Fruit fly (Drosophila melanogaster) whole organism, wandering third instar larva: ENCODE measurements around the gene GstD9.

Source experiments
- Abd-B ChIP-seq: fragments of >200 bp; optimal IDR thresholded peaks from 2 replicates; lab custom pipeline; 2017; ENCODE audit warnings: missing biosample characterization, missing genetic modification characterization
- CG32264 ChIP-seq: fragments of 200-800 bp; sonication (Bioruptor generic); optimal IDR thresholded peaks from 2 replicates; lab custom pipeline; 2016; ENCODE audit warnings: missing biosample characterization, missing genetic modification characterization
- CG9705 ChIP-seq: fragments of 200-800 bp; sonication (Bioruptor generic); optimal IDR thresholded peaks from 2 replicates; lab custom pipeline; 2018; ENCODE audit warnings: missing biosample characterization, mild to moderate bottlenecking, missing genetic modification characterization
- Dif ChIP-seq: fragments of 200-275, 200-300 bp; sonication (Bioruptor generic); optimal IDR thresholded peaks from 2 replicates; lab custom pipeline; 2018; ENCODE audit warnings: missing biosample characterization, missing genetic modification characterization; ENCODE audit not compliant: partially characterized antibody
- GATAd ChIP-seq: sonication (Bioruptor generic); optimal IDR thresholded peaks from 2 replicates; lab custom pipeline; 2016; ENCODE audit warnings: missing biosample characterization, missing genetic modification characterization
- HLH106 ChIP-seq: fragments of 200-800 bp; optimal IDR thresholded peaks from 3 replicates; lab custom pipeline; 2019; ENCODE audit warnings: missing biosample characterization, mild to moderate bottlenecking, missing genetic modification characterization, moderate library complexity
- Hnf4 ChIP-seq: fragments of 200-800 bp; sonication (Bioruptor generic); optimal IDR thresholded peaks from 2 replicates; lab custom pipeline; 2016; ENCODE audit warnings: missing biosample characterization, mild to moderate bottlenecking, missing genetic modification characterization
- Hr78 ChIP-seq: fragments of >200 bp; optimal IDR thresholded peaks from 2 replicates; lab custom pipeline; 2017; ENCODE audit warnings: missing biosample characterization, missing genetic modification characterization
- Hr83 ChIP-seq: fragments of 200-300 bp; sonication (Bioruptor generic); optimal IDR thresholded peaks from 2 replicates; lab custom pipeline; 2016; ENCODE audit warnings: missing biosample characterization, mild to moderate bottlenecking, missing genetic modification characterization, moderate library complexity; ENCODE audit not compliant: poor library complexity, severe bottlenecking
- Mio ChIP-seq: sonication (Bioruptor generic); optimal IDR thresholded peaks from 2 replicates; lab custom pipeline; 2016; ENCODE audit warnings: missing biosample characterization, missing genetic modification characterization
- Myc ChIP-seq: fragments of >200 bp; optimal IDR thresholded peaks from 2 replicates; lab custom pipeline; 2017
- N ChIP-seq: fragments of >200 bp; optimal IDR thresholded peaks from 2 replicates; lab custom pipeline; 2018; ENCODE audit warnings: missing biosample characterization, missing external identifiers, missing genetic modification characterization
- OdsH ChIP-seq: fragments of 200-800 bp; sonication (Bioruptor generic); optimal IDR thresholded peaks from 2 replicates; lab custom pipeline; 2016; ENCODE audit warnings: missing biosample characterization, mild to moderate bottlenecking, missing genetic modification characterization
- Rel ChIP-seq, 2 experiments: fragments of 200-800 bp; sonication (Bioruptor generic) in 1 of 2; optimal IDR thresholded peaks; 2 replicates in 1 of 2; 3 replicates in 1 of 2; lab custom pipeline; 2016 to 2019; ENCODE audit warnings: mild to moderate bottlenecking in 2 of 2, missing biosample characterization in 2 of 2, missing genetic modification characterization in 2 of 2, moderate library complexity in 1 of 2
- Sp1 ChIP-seq: fragments of 200-800 bp; sonication (Bioruptor generic); optimal IDR thresholded peaks from 3 replicates; lab custom pipeline; 2019; ENCODE audit warnings: missing biosample characterization, mild to moderate bottlenecking, missing genetic modification characterization, moderate library complexity
- Vsx2 ChIP-seq: fragments of 200-300, 225-300 bp; sonication (Bioruptor generic); optimal IDR thresholded peaks from 2 replicates; lab custom pipeline; 2018; ENCODE audit warnings: missing biosample characterization, missing genetic modification characterization; ENCODE audit not compliant: partially characterized antibody
- br ChIP-seq: fragments of 200-800 bp; sonication (Bioruptor generic); optimal IDR thresholded peaks from 2 replicates; lab custom pipeline; 2016; ENCODE audit warnings: missing biosample characterization, missing genetic modification characterization
- brk ChIP-seq: fragments of 200-800 bp; sonication (Bioruptor generic); optimal IDR thresholded peaks from 2 replicates; lab custom pipeline; 2016; ENCODE audit warnings: missing biosample characterization, mild to moderate bottlenecking, missing genetic modification characterization
- dl ChIP-seq, 2 experiments: fragments of 175-275, 200-275 bp in 1 of 2; fragments of 200-275 bp in 1 of 2; sonication (Bioruptor generic); optimal IDR thresholded peaks; lab custom pipeline; 2018; ENCODE audit warnings: mild to moderate bottlenecking in 2 of 2, missing biosample characterization in 2 of 2, missing genetic modification characterization in 2 of 2, moderate library complexity in 2 of 2; ENCODE audit not compliant: partially characterized antibody in 2 of 2, insufficient read depth in 1 of 2
- dmrt93B ChIP-seq: fragments of 200-800 bp; sonication (Bioruptor generic); optimal IDR thresholded peaks from 2 replicates; lab custom pipeline; 2018; ENCODE audit warnings: missing biosample characterization, mild to moderate bottlenecking, missing genetic modification characterization
- dsf ChIP-seq: sonication (Bioruptor generic); optimal IDR thresholded peaks from 2 replicates; lab custom pipeline; 2016; ENCODE audit warnings: missing biosample characterization, missing genetic modification characterization, borderline replicate concordance
- ey ChIP-seq: fragments of 200-800 bp; sonication (Bioruptor generic); optimal IDR thresholded peaks from 2 replicates; lab custom pipeline; 2016; ENCODE audit warnings: missing biosample characterization, missing genetic modification characterization
- fru ChIP-seq: fragments of 200-800 bp; sonication (Bioruptor generic); optimal IDR thresholded peaks from 3 replicates; lab custom pipeline; 2016; ENCODE audit warnings: missing biosample characterization, mild to moderate bottlenecking, missing genetic modification characterization
- h ChIP-seq: fragments of 200-800 bp; sonication (Bioruptor generic); optimal IDR thresholded peaks from 3 replicates; lab custom pipeline; 2016; ENCODE audit warnings: missing biosample characterization, mild to moderate bottlenecking, missing genetic modification characterization
- jim ChIP-seq: fragments of 175-275, 200-325 bp; sonication (Bioruptor generic); optimal IDR thresholded peaks from 2 replicates; lab custom pipeline; 2016; ENCODE audit warnings: missing biosample characterization, mild to moderate bottlenecking, missing genetic modification characterization
- lola ChIP-seq: fragments of >200 bp; optimal IDR thresholded peaks from 2 replicates; lab custom pipeline; 2017; ENCODE audit warnings: missing biosample characterization, missing genetic modification characterization
- pan ChIP-seq: fragments of >200 bp; optimal IDR thresholded peaks from 2 replicates; lab custom pipeline; 2017
- psq ChIP-seq: fragments of 200-800 bp; sonication (Bioruptor generic); optimal IDR thresholded peaks from 3 replicates; lab custom pipeline; 2017; ENCODE audit warnings: missing biosample characterization, mild to moderate bottlenecking, missing genetic modification characterization, moderate library complexity
- rgr ChIP-seq: fragments of 200-800 bp; sonication (Bioruptor generic); optimal IDR thresholded peaks from 3 replicates; lab custom pipeline; 2016; ENCODE audit warnings: missing biosample characterization, mild to moderate bottlenecking, missing genetic modification characterization
- sage ChIP-seq: fragments of 200-800 bp; sonication (Bioruptor generic); optimal IDR thresholded peaks from 2 replicates; lab custom pipeline; 2016; ENCODE audit warnings: missing biosample characterization, mild to moderate bottlenecking, missing genetic modification characterization
- sv ChIP-seq: fragments of 200-800 bp; sonication (Bioruptor generic); optimal IDR thresholded peaks from 3 replicates; lab custom pipeline; 2016; ENCODE audit warnings: missing biosample characterization, missing genetic modification characterization
- usp ChIP-seq: fragments of >200 bp; optimal IDR thresholded peaks from 2 replicates; lab custom pipeline; 2017; ENCODE audit warnings: missing biosample characterization, missing genetic modification characterization
- woc ChIP-seq: sonication (Bioruptor generic); optimal IDR thresholded peaks from 2 replicates; lab custom pipeline; 2016; ENCODE audit warnings: missing biosample characterization, mild to moderate bottlenecking, missing genetic modification characterization

The GstD9 gene

DNA sequence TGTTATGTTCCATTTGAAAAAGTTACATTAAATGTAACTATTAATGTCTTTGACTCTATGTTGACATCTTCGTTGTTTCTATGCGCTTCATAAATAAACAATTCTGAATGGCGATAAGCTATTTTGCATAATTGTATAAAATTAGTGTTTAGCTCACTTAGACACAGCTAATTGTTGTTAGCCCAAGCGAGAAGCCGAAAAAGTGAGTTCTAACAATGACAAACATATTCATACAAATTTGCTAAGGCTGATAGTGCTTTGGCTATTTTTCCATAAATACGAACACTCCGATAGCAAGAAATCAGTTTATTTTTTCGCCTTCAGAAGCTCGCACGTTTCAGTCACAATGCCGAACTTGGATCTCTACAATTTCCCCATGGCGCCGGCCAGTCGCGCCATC is 10.8 kb upstream of the GstD9 start, which contains the start of gene GstD7:
GstD7 (plus strand) TSS at position 301 of the 400 bp plus-strand sequence.
- TF ChIP-seq GATAd (GFP tag; lab: Kevin White, UChicago): no peak
- no peak for TF ChIP-seq dmrt93B
- TF ChIP-seq Hnf4 (GFP tag; lab: Kevin White, UChicago): no peak
- no peak for TF ChIP-seq lola (GFP tag; lab: Kevin White, UChicago)
- TF ChIP-seq woc (GFP tag; lab: Kevin White, UChicago): no peak
- TF ChIP-seq Rel (GFP tag; optimal IDR thresholded peaks at IDR 0.05; lab: Kevin White, UChicago): no peak
- TF ChIP-seq Rel (tag; optimal IDR thresholded peaks at IDR 0.05; lab: Kevin White, UChicago): no peak
- TF ChIP-seq pan (lab: Kevin White, UChicago): no peak
- TF ChIP-seq h (GFP tag; lab: Kevin White, UChicago): no peak
- no peak for TF ChIP-seq dsf
- TF ChIP-seq usp (GFP tag; lab: Kevin White, UChicago): no peak
- TF ChIP-seq Mio (GFP tag; lab: Kevin White, UChicago): no peak
- TF ChIP-seq br (GFP tag; lab: Kevin White, UChicago): no peak
- TF ChIP-seq psq (GFP tag; lab: Kevin White, UChicago): no peak
- TF ChIP-seq Myc (lab: Kevin White, UChicago): no peak
- TF ChIP-seq sv (GFP tag; lab: Kevin White, UChicago): no peak
- no peak for TF ChIP-seq Abd-B (GFP tag; lab: Kevin White, UChicago)
- TF ChIP-seq OdsH: no peak
- no peak for TF ChIP-seq Dif
- no peak for TF ChIP-seq dl (GFP tag; optimal IDR thresholded peaks at IDR 0.05; lab: Kevin White, UChicago; ENCODE audit: insufficient read depth in 1 of 2, partially characterized antibody in 2 of 2)
- no peak for TF ChIP-seq jim (GFP tag; lab: Kevin White, UChicago)

DNA sequence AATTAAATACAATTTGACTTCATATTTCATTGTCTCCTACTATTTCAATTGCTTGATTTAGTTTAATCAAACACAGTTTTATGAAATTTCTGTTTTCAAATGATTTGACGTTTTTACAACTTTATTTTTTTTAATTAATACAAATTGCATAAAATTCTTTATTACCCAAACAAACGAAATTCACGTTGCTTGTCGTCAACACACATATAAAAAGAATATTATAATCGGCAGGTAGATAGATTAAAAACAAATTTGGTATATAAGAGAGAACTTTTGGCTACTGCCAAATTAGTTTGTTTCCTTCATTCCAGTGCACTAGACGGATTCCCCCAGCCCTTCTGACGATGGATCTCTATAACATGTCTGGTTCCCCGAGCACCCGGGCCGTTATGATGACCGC is 9.5 kb upstream of the GstD9 start, which contains the start of gene GstD6:
GstD6 (plus strand) TSS at position 301 of the 400 bp plus-strand sequence.
- TF ChIP-seq jim (GFP tag; lab: Kevin White, UChicago): no peak
- no peak for TF ChIP-seq Myc (lab: Kevin White, UChicago)
- no peak for TF ChIP-seq Dif
- TF ChIP-seq GATAd (GFP tag; lab: Kevin White, UChicago): no peak
- no peak for TF ChIP-seq dl (GFP tag; optimal IDR thresholded peaks at IDR 0.05; lab: Kevin White, UChicago; ENCODE audit: insufficient read depth in 1 of 2, partially characterized antibody in 2 of 2)
- TF ChIP-seq Abd-B (GFP tag; lab: Kevin White, UChicago): no peak
- TF ChIP-seq Hr83 (GFP tag; lab: Kevin White, UChicago): no peak
- no peak for TF ChIP-seq N (GFP tag; lab: Kevin White, UChicago)
- TF ChIP-seq fru (GFP tag; lab: Kevin White, UChicago): no peak
- no peak for TF ChIP-seq br (GFP tag; lab: Kevin White, UChicago)
- no peak for TF ChIP-seq h (GFP tag; lab: Kevin White, UChicago)
- TF ChIP-seq dsf: no peak
- no peak for TF ChIP-seq sage
- no peak for TF ChIP-seq rgr (GFP tag; lab: Kevin White, UChicago)
- TF ChIP-seq CG9705: no peak

DNA sequence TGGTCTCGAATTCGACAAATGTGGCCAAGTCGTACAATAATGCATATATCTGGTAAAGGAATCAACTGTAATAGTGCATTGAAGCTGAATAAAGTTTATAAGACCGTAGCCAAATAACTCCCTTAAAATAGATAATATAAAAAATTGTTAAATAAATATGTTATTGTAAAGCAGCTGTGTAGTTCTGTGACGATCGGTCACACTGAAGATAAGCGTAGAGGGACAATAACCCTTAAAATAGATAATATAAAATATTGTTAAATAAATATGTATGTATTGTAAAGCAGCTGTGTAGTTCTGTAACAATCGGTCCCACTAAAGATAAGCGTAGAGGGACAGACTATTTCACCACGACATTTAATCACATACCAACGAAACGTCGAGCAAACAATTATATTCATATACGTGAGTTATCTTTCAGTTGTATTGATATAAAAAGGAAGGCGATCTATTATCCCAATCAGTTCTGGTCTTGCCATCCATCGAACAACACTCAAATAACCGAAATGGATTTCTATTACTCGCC is 8.0 kb upstream of the GstD9 start, which contains the start of gene GstD5:
GstD5 (plus strand) TSS at position 476 of the 526 bp plus-strand sequence.
- TF ChIP-seq jim (GFP tag; lab: Kevin White, UChicago) (no peak), fru (GFP tag; lab: Kevin White, UChicago) (no peak), HLH106 (no peak), Vsx2 (GFP tag; lab: Kevin White, UChicago) (no peak), Hr83 (GFP tag; lab: Kevin White, UChicago) (no peak), Hr78 (GFP tag; lab: Kevin White, UChicago) (no peak)

DNA sequence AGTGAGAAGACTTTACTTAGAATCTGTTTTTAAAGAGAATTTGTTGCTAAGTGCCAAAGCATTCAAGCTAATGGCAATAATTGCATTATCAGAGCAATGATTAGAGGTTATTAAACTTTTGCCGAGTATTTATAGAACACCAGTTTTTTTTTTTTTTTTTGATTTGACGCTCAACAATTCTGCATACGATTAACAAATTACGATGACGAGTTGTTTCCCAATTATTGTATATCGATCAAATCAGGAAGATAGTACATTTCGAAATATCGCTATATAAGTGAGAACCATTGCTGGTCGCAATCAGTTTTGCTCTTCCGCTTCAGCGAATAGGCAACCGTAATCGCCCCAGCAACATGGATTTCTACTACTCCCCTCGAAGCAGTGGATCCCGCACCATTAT is 6.4 kb upstream of the GstD9 start, which contains the start of gene GstD4:
GstD4 (plus strand) TSS at position 301 of the 400 bp plus-strand sequence.
- TF ChIP-seq Rel (GFP tag; optimal IDR thresholded peaks at IDR 0.05; lab: Kevin White, UChicago) (no peak), Rel (tag; optimal IDR thresholded peaks at IDR 0.05; lab: Kevin White, UChicago) (no peak), jim (GFP tag; lab: Kevin White, UChicago) (no peak), dl (GFP tag; optimal IDR thresholded peaks at IDR 0.05; lab: Kevin White, UChicago; ENCODE audit: insufficient read depth in 1 of 2, partially characterized antibody in 2 of 2) (no peak), Dif (no peak), Sp1 (GFP tag; lab: Kevin White, UChicago) (no peak), psq (GFP tag; lab: Kevin White, UChicago) (no peak), h (GFP tag; lab: Kevin White, UChicago) (no peak), Mio (GFP tag; lab: Kevin White, UChicago) (no peak), br (GFP tag; lab: Kevin White, UChicago) (no peak), Abd-B (GFP tag; lab: Kevin White, UChicago) (no peak), CG9705 (no peak), GATAd (GFP tag; lab: Kevin White, UChicago) (no peak), CG32264 (GFP tag; lab: Kevin White, UChicago) (no peak), HLH106 (no peak), ey (no peak), sage (no peak), N (GFP tag; lab: Kevin White, UChicago) (no peak), brk (GFP tag; lab: Kevin White, UChicago) (no peak)
